Worm (Caenorhabditis elegans) whole organism, early embryonic: ENCODE data around the gene F58A6.5.

ENCODE experiments used
- ets-7 ChIP-seq: sonication (generic microtip); optimal IDR thresholded peaks from 2 replicates; lab custom pipeline; 2016; ENCODE audit warnings: missing genotype, missing genetic modification characterization, missing compliant biosample characterization
- hmg-4 ChIP-seq: fragments of 200-800 bp; sonication (Bioruptor generic); optimal IDR thresholded peaks from 2 replicates; lab custom pipeline; 2018; ENCODE audit warnings: mild to moderate bottlenecking, missing genetic modification characterization, missing compliant biosample characterization
- pes-1 ChIP-seq: fragments of 200-800 bp; sonication (Bioruptor generic); IDR thresholded peaks from 2 replicates; pipeline ENCODE4 v1.3.6; 2022; ENCODE audit warnings: missing genetic modification reagents, missing genetic modification characterization, missing compliant biosample characterization
- tra-4 ChIP-seq: sonication (generic microtip); optimal IDR thresholded peaks from 2 replicates; lab custom pipeline; 2017; ENCODE audit warnings: missing genetic modification characterization, missing compliant biosample characterization

DNA sequence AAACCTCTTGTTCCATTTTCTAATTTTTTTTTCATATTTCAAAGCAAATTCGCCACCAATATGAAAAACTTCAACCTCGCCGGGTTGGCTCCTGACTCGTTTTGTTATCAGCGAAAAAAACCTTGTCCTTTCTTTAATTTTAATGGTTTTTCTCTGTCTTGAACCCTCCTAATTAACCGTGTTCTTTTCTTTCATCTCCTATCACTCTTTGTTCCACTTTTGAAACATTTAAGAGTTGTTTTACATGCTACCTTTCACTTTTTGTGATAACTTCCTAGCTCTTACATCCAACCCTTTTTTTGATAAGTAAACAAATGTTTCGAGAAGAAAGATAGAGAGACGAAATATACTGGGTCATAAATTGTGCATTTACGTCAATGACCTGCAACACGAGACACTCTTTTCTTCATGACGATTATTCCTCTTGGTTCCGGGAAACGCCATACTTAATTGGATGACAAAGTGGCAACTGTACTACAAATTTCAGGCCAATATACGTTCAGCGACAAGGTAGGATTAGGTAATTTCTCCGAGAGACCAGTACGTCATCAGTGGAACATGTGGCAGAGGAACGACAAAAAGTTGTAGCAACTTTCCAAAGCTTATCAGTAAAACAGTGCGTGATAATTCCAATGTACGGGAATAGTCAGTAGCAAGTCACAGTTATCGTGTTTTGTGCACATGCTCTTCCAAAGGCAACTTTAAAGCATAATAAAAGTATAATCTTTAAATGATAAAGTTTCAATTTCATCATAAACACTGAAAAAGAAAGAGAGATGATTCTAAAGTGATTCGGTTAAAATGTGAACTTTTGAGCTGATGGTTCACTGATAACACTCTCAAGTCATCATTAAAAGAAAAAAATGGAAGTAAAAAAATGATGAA is 36.7 kb upstream of the F58A6.5 start:
- TF ChIP-seq ets-7 (tag; lab: Kevin White, UChicago): no peak
- TF ChIP-seq pes-1 (GFP tag; lab: Robert Waterston, UW): no peak
- no peak for TF ChIP-seq tra-4 (tag; lab: Kevin White, UChicago)
- TF ChIP-seq hmg-4 (GFP tag; lab: Kevin White, UChicago): no peak
